Worm (Caenorhabditis elegans) whole organism, L2 larva: Measurements from ENCODE around the gene cest-7.
A peak's percentile ranks its signal among the peaks of the same experiment; 100 is the strongest.

Experiments used
- C34F6.9 ChIP-seq: fragments of 150-350 bp; optimal IDR thresholded peaks from 2 replicates; lab custom pipeline; 2014; ENCODE audit warnings: missing biosample characterization, missing genetic modification characterization
- F13H6.1 ChIP-seq: sonication (generic microtip); optimal IDR thresholded peaks from 2 replicates; lab custom pipeline; 2016; ENCODE audit warnings: missing genetic modification characterization, missing compliant biosample characterization
- alr-1 ChIP-seq: fragments of 150-350 bp; optimal IDR thresholded peaks from 2 replicates; lab custom pipeline; 2014; ENCODE audit warnings: missing biosample characterization, missing genetic modification characterization
- blmp-1 ChIP-seq: sonication (generic microtip); optimal IDR thresholded peaks from 2 replicates; lab custom pipeline; 2017; ENCODE audit warnings: missing genetic modification characterization, mild to moderate bottlenecking, missing compliant biosample characterization, antibody characterized with exemption, moderate library complexity; ENCODE audit not compliant: insufficient read depth
- ceh-16 ChIP-seq: fragments of 150-350 bp; optimal IDR thresholded peaks from 2 replicates; lab custom pipeline; 2014; ENCODE audit warnings: missing biosample characterization, missing genetic modification characterization
- ceh-82 ChIP-seq: fragments of 150-350 bp; optimal IDR thresholded peaks from 2 replicates; lab custom pipeline; 2014; ENCODE audit warnings: missing biosample characterization, missing genetic modification characterization
- crh-2 ChIP-seq: sonication (generic microtip); optimal IDR thresholded peaks from 2 replicates; lab custom pipeline; 2017; ENCODE audit warnings: missing biosample characterization, missing genetic modification characterization
- dmd-4 ChIP-seq: sonication (generic microtip); optimal IDR thresholded peaks from 2 replicates; lab custom pipeline; 2017; ENCODE audit warnings: missing biosample characterization, missing genetic modification characterization
- elt-1 ChIP-seq: fragments of 150-350 bp; optimal IDR thresholded peaks from 2 replicates; lab custom pipeline; 2014; ENCODE audit warnings: missing biosample characterization, missing genetic modification characterization
- elt-3 ChIP-seq: sonication (generic microtip); optimal IDR thresholded peaks from 2 replicates; lab custom pipeline; 2017; ENCODE audit warnings: missing biosample characterization, missing genetic modification characterization
- fos-1 ChIP-seq: fragments of 150-350 bp; optimal IDR thresholded peaks from 2 replicates; lab custom pipeline; 2014; ENCODE audit warnings: missing biosample characterization, missing genetic modification characterization
- gmeb-1 ChIP-seq: fragments of 150-350 bp; optimal IDR thresholded peaks from 2 replicates; lab custom pipeline; 2014; ENCODE audit warnings: missing biosample characterization, missing genetic modification characterization
- lin-13 ChIP-seq: fragments of 150-350 bp; optimal IDR thresholded peaks from 2 replicates; lab custom pipeline; 2014; ENCODE audit warnings: missing biosample characterization, missing genetic modification reagents, missing genetic modification characterization
- lin-39 ChIP-seq: fragments of 150-350 bp; optimal IDR thresholded peaks from 2 replicates; lab custom pipeline; 2014; ENCODE audit warnings: missing biosample characterization, missing genetic modification reagents, missing genetic modification characterization
- lsy-2 ChIP-seq, 2 experiments: fragments of 150-350 bp in 1 of 2; sonication (generic microtip) in 1 of 2; optimal IDR thresholded peaks; 2 replicates each; lab custom pipeline; 2014 to 2017; ENCODE audit warnings: missing biosample characterization in 2 of 2, missing genetic modification characterization in 2 of 2
- mdl-1 ChIP-seq, 2 experiments: fragments of 150-350 bp in 1 of 2; sonication (generic microtip) in 1 of 2; optimal IDR thresholded peaks; 2 replicates each; lab custom pipeline; 2017; ENCODE audit warnings: missing biosample characterization in 2 of 2, missing genetic modification characterization in 2 of 2
- nhr-10 ChIP-seq: sonication (generic microtip); optimal IDR thresholded peaks from 2 replicates; lab custom pipeline; 2017; ENCODE audit warnings: missing biosample characterization, missing genetic modification characterization
- nhr-12 ChIP-seq: fragments of 150-350 bp; optimal IDR thresholded peaks from 2 replicates; lab custom pipeline; 2014; ENCODE audit warnings: missing biosample characterization, missing genetic modification characterization
- nhr-129 ChIP-seq: fragments of 150-350 bp; optimal IDR thresholded peaks from 2 replicates; lab custom pipeline; 2014; ENCODE audit warnings: missing biosample characterization, missing genetic modification characterization
- nhr-21 ChIP-seq: fragments of 150-350 bp; optimal IDR thresholded peaks from 2 replicates; lab custom pipeline; 2014; ENCODE audit warnings: missing biosample characterization, missing genetic modification characterization
- nhr-23 ChIP-seq: fragments of 150-350 bp; optimal IDR thresholded peaks from 2 replicates; lab custom pipeline; 2014; ENCODE audit warnings: missing biosample characterization, missing genetic modification reagents, missing genetic modification characterization
- nhr-25 ChIP-seq: fragments of 150-350 bp; sonication (generic microtip); optimal IDR thresholded peaks from 3 replicates; lab custom pipeline; 2014; ENCODE audit warnings: missing biosample characterization, missing genetic modification characterization
- nhr-6 ChIP-seq: fragments of 150-350 bp; optimal IDR thresholded peaks from 2 replicates; lab custom pipeline; 2014; ENCODE audit warnings: missing biosample characterization, missing genetic modification characterization
- peb-1 ChIP-seq: fragments of 150-350 bp; optimal IDR thresholded peaks from 2 replicates; lab custom pipeline; 2014; ENCODE audit warnings: missing biosample characterization, missing genetic modification characterization
- sem-4 ChIP-seq: fragments of 150-350 bp; optimal IDR thresholded peaks from 2 replicates; lab custom pipeline; 2014; ENCODE audit warnings: missing biosample characterization, missing genetic modification reagents, missing genetic modification characterization
- sma-9 ChIP-seq, 2 experiments: fragments of 150-350 bp in 1 of 2; sonication (generic microtip) in 1 of 2; optimal IDR thresholded peaks; 2 replicates each; lab custom pipeline; 2014 to 2016; ENCODE audit warnings: missing genetic modification characterization in 2 of 2, mild to moderate bottlenecking in 1 of 2, missing biosample characterization in 1 of 2, missing compliant biosample characterization in 1 of 2, missing genetic modification reagents in 1 of 2, moderate library complexity in 1 of 2
- unc-55 ChIP-seq: fragments of 150-350 bp; sonication (generic microtip); optimal IDR thresholded peaks from 3 replicates; lab custom pipeline; 2014; ENCODE audit warnings: missing biosample characterization, missing genetic modification reagents, missing genetic modification characterization
- unc-62 ChIP-seq: fragments of 150-350 bp; optimal IDR thresholded peaks from 2 replicates; lab custom pipeline; 2014; ENCODE audit warnings: missing biosample characterization, missing genetic modification reagents, missing genetic modification characterization
- zag-1 ChIP-seq: fragments of 150-350 bp; optimal IDR thresholded peaks from 2 replicates; lab custom pipeline; 2014; ENCODE audit warnings: missing biosample characterization, missing genetic modification characterization
- ztf-11 ChIP-seq: sonication (generic microtip); optimal IDR thresholded peaks from 2 replicates; lab custom pipeline; 2017; ENCODE audit warnings: missing biosample characterization, missing genetic modification characterization
- ztf-4 ChIP-seq: fragments of 150-350 bp; optimal IDR thresholded peaks from 2 replicates; lab custom pipeline; 2014; ENCODE audit warnings: missing biosample characterization, missing genetic modification characterization

Gene cest-7

ce11 chrX:12186592-12186991 is 43.2 kb upstream of the cest-7 start:
- no peak for TF ChIP-seq C34F6.9 (tag; lab: Kevin White, UChicago)
- TF ChIP-seq ztf-11 (tag; lab: Kevin White, UChicago) = no peak
- TF ChIP-seq elt-3 (tag; lab: Kevin White, UChicago) = no peak

- TF ChIP-seq sma-9 (GFP tag; optimal IDR thresholded peaks at IDR 0.05; lab: Kevin White, UChicago) = peak; percentile 60
- no peak for TF ChIP-seq sma-9 (tag; optimal IDR thresholded peaks at IDR 0.05; lab: Kevin White, UChicago)
- TF ChIP-seq nhr-25 (tag; lab: Kevin White, UChicago) = peak; percentile 13
- no peak for TF ChIP-seq F13H6.1
- peak; percentile 4 for TF ChIP-seq ceh-16 (tag; lab: Kevin White, UChicago)
- no peak for TF ChIP-seq unc-62
These were observed 41.3 kb upstream of the cest-7 start for ce11 chrX:12188280-12189071.

ce11 chrX:12197367-12197766 is 32.4 kb upstream of the cest-7 start:
- TF ChIP-seq nhr-129 (tag; lab: Kevin White, UChicago) (no peak), elt-1 (tag; lab: Kevin White, UChicago) (no peak), nhr-12 (tag; lab: Kevin White, UChicago) (no peak), F13H6.1 (no peak), mdl-1 (tag; optimal IDR thresholded peaks at IDR 0.05; lab: Kevin White, UChicago) (no peak), sem-4 (no peak), nhr-10 (tag; lab: Kevin White, UChicago) (no peak)

ce11 chrX:12198298-12198697 is 31.5 kb upstream of the cest-7 start:
- TF ChIP-seq lsy-2 (tag; optimal IDR thresholded peaks at IDR 0.05; lab: Kevin White, UChicago) (peak in 1 of 2 experiments; percentile 7), peb-1 (no peak), elt-1 (tag; lab: Kevin White, UChicago) (no peak), nhr-6 (no peak), sma-9 (GFP tag; optimal IDR thresholded peaks at IDR 0.05; lab: Kevin White, UChicago) (peak; percentile 50), sma-9 (tag; optimal IDR thresholded peaks at IDR 0.05; lab: Kevin White, UChicago) (no peak), zag-1 (no peak), nhr-21 (tag; lab: Kevin White, UChicago) (no peak), F13H6.1 (no peak), crh-2 (tag; lab: Kevin White, UChicago) (peak; percentile 1), ceh-16 (tag; lab: Kevin White, UChicago) (no peak), nhr-25 (tag; lab: Kevin White, UChicago) (no peak), nhr-129 (tag; lab: Kevin White, UChicago) (peak; percentile 16), nhr-10 (tag; lab: Kevin White, UChicago) (no peak), sem-4 (peak; percentile 49), unc-55 (GFP tag; lab: Kevin White, UChicago) (peak; percentile 38)
- TF ChIP-seq, all 48 proteins: peak for 6

ce11 chrX:12200577-12200976 is 29.2 kb upstream of the cest-7 start:
- TF ChIP-seq nhr-10 (tag; lab: Kevin White, UChicago) (no peak), unc-55 (GFP tag; lab: Kevin White, UChicago) (peak; percentile 9), ztf-4 (peak; percentile 3), nhr-6 (peak; percentile 39), sma-9 (GFP tag; optimal IDR thresholded peaks at IDR 0.05; lab: Kevin White, UChicago) (peak; percentile 54), sma-9 (tag; optimal IDR thresholded peaks at IDR 0.05; lab: Kevin White, UChicago) (no peak), blmp-1 (tag; lab: Kevin White, UChicago) (no peak), dmd-4 (tag; lab: Kevin White, UChicago) (peak; percentile 7), lsy-2 (tag; optimal IDR thresholded peaks at IDR 0.05; lab: Kevin White, UChicago) (peak in 1 of 2 experiments; percentile 59), nhr-21 (tag; lab: Kevin White, UChicago) (peak; percentile 33), C34F6.9 (tag; lab: Kevin White, UChicago) (peak; percentile 72), crh-2 (tag; lab: Kevin White, UChicago) (peak; percentile 72), lin-13 (GFP tag; lab: Kevin White, UChicago) (peak; percentile 28), nhr-129 (tag; lab: Kevin White, UChicago) (peak; percentile 37), gmeb-1 (tag; lab: Kevin White, UChicago) (no peak), lin-39 (no peak)

- TF ChIP-seq fos-1 (tag; lab: Kevin White, UChicago) = no peak
- no peak for TF ChIP-seq nhr-21 (tag; lab: Kevin White, UChicago)
- TF ChIP-seq ceh-16 (tag; lab: Kevin White, UChicago) = no peak
- TF ChIP-seq lin-39 = no peak
- TF ChIP-seq nhr-23 (tag; lab: Kevin White, UChicago) = no peak
- TF ChIP-seq mdl-1 (tag; optimal IDR thresholded peaks at IDR 0.05; lab: Kevin White, UChicago) = no peak
- TF ChIP-seq ceh-82 (tag; lab: Kevin White, UChicago) = no peak
- no peak for TF ChIP-seq alr-1 (tag; lab: Kevin White, UChicago)
- no peak for TF ChIP-seq blmp-1 (tag; lab: Kevin White, UChicago)
- no peak for TF ChIP-seq nhr-12 (tag; lab: Kevin White, UChicago)
- TF ChIP-seq lsy-2 (tag; optimal IDR thresholded peaks at IDR 0.05; lab: Kevin White, UChicago) = no peak
These were observed 28.3 kb upstream of the cest-7 start for ce11 chrX:12201435-12201834.
